Worm (Caenorhabditis elegans): ENCODE measurements around the gene math-42.

The math-42 gene

ce11 chrII:2093456-2093926, 6.2 kb upstream of the math-42 start, which contains the start of gene fbxb-37:
fbxb-37 (minus strand) TSS chrII:2093876.
- TF ChIP-seq sea-1 (GFP tag; conservative IDR thresholded peaks at IDR 0.05) (no peak), tbx-11 (GFP tag; IDR thresholded peaks at IDR 0.05) (no peak), tra-4 (tag; optimal IDR thresholded peaks at IDR 0.05) (no peak), scrt-1 (GFP tag; IDR thresholded peaks at IDR 0.05) (no peak)

- no peak for TF ChIP-seq sea-1 (GFP tag; conservative IDR thresholded peaks at IDR 0.05)
- TF ChIP-seq hmg-4 (GFP tag; optimal IDR thresholded peaks at IDR 0.05) = no peak
- TF ChIP-seq F13C5.2 (tag; optimal IDR thresholded peaks at IDR 0.05) = no peak
- TF ChIP-seq ceh-36 (tag; optimal IDR thresholded peaks at IDR 0.05) = no peak
- no peak for TF ChIP-seq ets-7 (tag; optimal IDR thresholded peaks at IDR 0.05)
Observed at ce11 chrII:2094924-2095650, 4.6 kb upstream of the math-42 start, which contains the start of gene T16A1.2. T16A1.2 (plus strand) TSS chrII:2095600.

ce11 chrII:2108295-2108694, 8.6 kb downstream of the math-42 start, which contains the start of gene R52.4:
R52.4 (minus strand) TSS chrII:2108395.
- TF ChIP-seq flt-1 (GFP tag; IDR thresholded peaks at IDR 0.05) (no peak), hnd-1 (tag; optimal IDR thresholded peaks at IDR 0.05) (no peak), hmg-4 (GFP tag; optimal IDR thresholded peaks at IDR 0.05) (no peak), tbx-37 (GFP tag; conservative IDR thresholded peaks at IDR 0.05) (no peak), F13C5.2 (tag; optimal IDR thresholded peaks at IDR 0.05) (no peak), ama-1 (optimal IDR thresholded peaks at IDR 0.05) (no peak), hmbx-1 (tag; optimal IDR thresholded peaks at IDR 0.05) (no peak), B0310.2 (tag; optimal IDR thresholded peaks at IDR 0.05) (no peak)

ce11 chrII:2109943-2110342, 10.2 kb downstream of the math-42 start, which contains the start of gene R52.5:
R52.5 (minus strand) TSS chrII:2110043.
- no peak for TF ChIP-seq ama-1 (optimal IDR thresholded peaks at IDR 0.05)
- no peak for TF ChIP-seq F13C5.2 (tag; optimal IDR thresholded peaks at IDR 0.05)
- TF ChIP-seq hmbx-1 (tag; optimal IDR thresholded peaks at IDR 0.05) = no peak
- TF ChIP-seq hmg-4 (GFP tag; optimal IDR thresholded peaks at IDR 0.05) = no peak
- no peak for TF ChIP-seq hnd-1 (tag; optimal IDR thresholded peaks at IDR 0.05)
- no peak for TF ChIP-seq aly-1 (tag; optimal IDR thresholded peaks at IDR 0.05)
- TF ChIP-seq tra-4 (tag; optimal IDR thresholded peaks at IDR 0.05) = no peak
- no peak for TF ChIP-seq sea-1 (GFP tag; conservative IDR thresholded peaks at IDR 0.05)
- no peak for TF ChIP-seq flt-1 (GFP tag; IDR thresholded peaks at IDR 0.05)
- TF ChIP-seq B0310.2 (tag; optimal IDR thresholded peaks at IDR 0.05) = no peak
- TF ChIP-seq ets-7 (tag; optimal IDR thresholded peaks at IDR 0.05) = no peak

ce11 chrII:2112948-2113347, 13.2 kb downstream of the math-42 start, which contains the start of gene R52.6:
R52.6 (minus strand) TSS chrII:2113048.
- TF ChIP-seq ceh-36 (tag; optimal IDR thresholded peaks at IDR 0.05) = no peak

ce11 chrII:2114488-2114887, 14.8 kb downstream of the math-42 start:
- TF ChIP-seq hmbx-1 (tag; optimal IDR thresholded peaks at IDR 0.05) = no peak
- no peak for TF ChIP-seq B0310.2 (tag; optimal IDR thresholded peaks at IDR 0.05)
- no peak for TF ChIP-seq ceh-13 (GFP tag; optimal IDR thresholded peaks at IDR 0.05)
- TF ChIP-seq tbx-11 (GFP tag; IDR thresholded peaks at IDR 0.05) = no peak
- no peak for TF ChIP-seq tra-4 (tag; optimal IDR thresholded peaks at IDR 0.05)
- no peak for TF ChIP-seq aly-1 (tag; optimal IDR thresholded peaks at IDR 0.05)
- TF ChIP-seq flt-1 (GFP tag; IDR thresholded peaks at IDR 0.05) = no peak
- TF ChIP-seq tbx-37 (GFP tag; conservative IDR thresholded peaks at IDR 0.05) = no peak
- TF ChIP-seq F13C5.2 (tag; optimal IDR thresholded peaks at IDR 0.05) = no peak
- no peak for TF ChIP-seq scrt-1 (GFP tag; IDR thresholded peaks at IDR 0.05)
- TF ChIP-seq ceh-36 (tag; optimal IDR thresholded peaks at IDR 0.05) = no peak

- TF ChIP-seq hnd-1 (tag; optimal IDR thresholded peaks at IDR 0.05) (no peak), flt-1 (GFP tag; IDR thresholded peaks at IDR 0.05) (no peak), tbx-11 (GFP tag; IDR thresholded peaks at IDR 0.05) (no peak), F13C5.2 (tag; optimal IDR thresholded peaks at IDR 0.05) (no peak), sea-1 (GFP tag; conservative IDR thresholded peaks at IDR 0.05) (no peak), ets-7 (tag; optimal IDR thresholded peaks at IDR 0.05) (no peak), aly-1 (tag; optimal IDR thresholded peaks at IDR 0.05) (no peak)
Observed at ce11 chrII:2116794-2117193, 17.1 kb downstream of the math-42 start, which contains the start of gene srh-195. srh-195 (minus strand) TSS chrII:2116894.

ce11 chrII:2122091-2122490, 22.4 kb downstream of the math-42 start, which contains the start of gene math-37:
math-37 (minus strand) TSS chrII:2122191.
- TF ChIP-seq F13C5.2 (tag; optimal IDR thresholded peaks at IDR 0.05) (no peak), ets-7 (tag; optimal IDR thresholded peaks at IDR 0.05) (no peak), ceh-36 (tag; optimal IDR thresholded peaks at IDR 0.05) (no peak), B0310.2 (tag; optimal IDR thresholded peaks at IDR 0.05) (no peak), sea-1 (GFP tag; conservative IDR thresholded peaks at IDR 0.05) (no peak), tbx-11 (GFP tag; IDR thresholded peaks at IDR 0.05) (no peak)

ce11 chrII:2122762-2123161, 23.0 kb downstream of the math-42 start:
- TF ChIP-seq tbx-37 (GFP tag; conservative IDR thresholded peaks at IDR 0.05) (no peak), flt-1 (GFP tag; IDR thresholded peaks at IDR 0.05) (no peak), F13C5.2 (tag; optimal IDR thresholded peaks at IDR 0.05) (no peak), ceh-36 (tag; optimal IDR thresholded peaks at IDR 0.05) (no peak), hnd-1 (tag; optimal IDR thresholded peaks at IDR 0.05) (no peak), pes-1 (GFP tag; IDR thresholded peaks at IDR 0.05) (no peak), sea-1 (GFP tag; conservative IDR thresholded peaks at IDR 0.05) (no peak), ama-1 (optimal IDR thresholded peaks at IDR 0.05) (no peak), ceh-13 (GFP tag; optimal IDR thresholded peaks at IDR 0.05) (no peak), hmbx-1 (tag; optimal IDR thresholded peaks at IDR 0.05) (no peak), scrt-1 (GFP tag; IDR thresholded peaks at IDR 0.05) (no peak)

All from whole organism, early embryonic.